Worm (Caenorhabditis elegans) whole organism, L3 larva: ENCODE results near the gene ZC317.6.

Experiments used
- ceh-82 ChIP-seq: fragments of 150-350 bp; optimal IDR thresholded peaks from 2 replicates; lab custom pipeline; 2014; ENCODE audit warnings: missing biosample characterization, missing genetic modification characterization
- fkh-2 ChIP-seq: fragments of 150-350 bp; optimal IDR thresholded peaks from 2 replicates; lab custom pipeline; 2014; ENCODE audit warnings: missing biosample characterization, missing genetic modification reagents, missing genetic modification characterization
- lsy-12 ChIP-seq: sonication (generic microtip); optimal IDR thresholded peaks from 2 replicates; lab custom pipeline; 2016; ENCODE audit warnings: mild to moderate bottlenecking, missing genetic modification characterization, missing compliant biosample characterization
- nhr-12 ChIP-seq: fragments of 150-350 bp; optimal IDR thresholded peaks from 2 replicates; lab custom pipeline; 2014; ENCODE audit warnings: missing biosample characterization, missing genetic modification characterization
- nhr-25 ChIP-seq: sonication (generic microtip); optimal IDR thresholded peaks from 2 replicates; lab custom pipeline; 2017; ENCODE audit warnings: missing biosample characterization, missing genetic modification characterization
- pha-4 ChIP-seq: fragments of 150-350 bp; optimal IDR thresholded peaks from 2 replicates; lab custom pipeline; 2014; ENCODE audit warnings: missing biosample characterization, missing genetic modification reagents, missing genetic modification characterization
- unc-62 ChIP-seq: fragments of 150-350 bp; sonication (generic microtip); optimal IDR thresholded peaks from 4 replicates; lab custom pipeline; 2014; ENCODE audit warnings: missing biosample characterization, missing genetic modification reagents, missing genetic modification characterization
- ztf-11 ChIP-seq: fragments of 150-350 bp; optimal IDR thresholded peaks from 2 replicates; lab custom pipeline; 2014; ENCODE audit warnings: missing biosample characterization, missing genetic modification characterization

- TF ChIP-seq lsy-12 (tag; lab: Kevin White, UChicago) (no peak), ceh-82 (no peak), unc-62 (GFP tag; lab: Kevin White, UChicago) (no peak), pha-4 (tag; lab: Kevin White, UChicago) (no peak), nhr-25 (tag; lab: Kevin White, UChicago) (no peak), fkh-2 (tag; lab: Kevin White, UChicago) (no peak), ztf-11 (no peak), nhr-12 (tag; lab: Kevin White, UChicago) (no peak)
These were observed 48.5 kb downstream of the ZC317.6 start, which contains the start of gene F08F3.6 for ce11 chrV:5419915-5420314.
